Worm (Caenorhabditis elegans): ENCODE data around the gene nhr-168.

- TF ChIP-seq tbx-37 (GFP tag; conservative IDR thresholded peaks at IDR 0.05) = no peak
- TF ChIP-seq tbx-11 (GFP tag; IDR thresholded peaks at IDR 0.05) = no peak
- TF ChIP-seq sea-1 (GFP tag; conservative IDR thresholded peaks at IDR 0.05) = no peak
- no peak for TF ChIP-seq B0310.2 (tag; optimal IDR thresholded peaks at IDR 0.05)
- no peak for TF ChIP-seq pes-1 (GFP tag; IDR thresholded peaks at IDR 0.05)
- no peak for TF ChIP-seq ama-1 (optimal IDR thresholded peaks at IDR 0.05)
- no peak for TF ChIP-seq hmbx-1 (tag; optimal IDR thresholded peaks at IDR 0.05)
- TF ChIP-seq hnd-1 (tag; optimal IDR thresholded peaks at IDR 0.05) = no peak
- TF ChIP-seq F13C5.2 (tag; optimal IDR thresholded peaks at IDR 0.05) = no peak
Measured at ce11 chrV:13342235-13342634, 8.6 kb upstream of the nhr-168 start.

All from whole organism, early embryonic.